Worm (Caenorhabditis elegans) whole organism, young adult: ENCODE measurements around the gene cutl-27.

Experiments used
- B0019.2 ChIP-seq: fragments of 200-800 bp; sonication (Bioruptor generic); conservative IDR thresholded peaks from 2 replicates; pipeline ENCODE4 v1.3.6; 2022; ENCODE audit warnings: missing genetic modification reagents, missing genetic modification characterization, missing compliant biosample characterization
- B0336.3 ChIP-seq: fragments of 200-800 bp; sonication (Bioruptor generic); IDR thresholded peaks from 2 replicates; pipeline ENCODE4 v1.3.6; 2022; ENCODE audit warnings: missing genetic modification characterization, missing compliant biosample characterization
- C06A6.2 ChIP-seq: fragments of 200-800 bp; sonication (Bioruptor generic); conservative IDR thresholded peaks from 2 replicates; pipeline ENCODE4 v1.3.6; 2022; ENCODE audit warnings: missing genetic modification characterization, missing compliant biosample characterization
- F10E7.11 ChIP-seq: sonication (generic microtip); optimal IDR thresholded peaks from 2 replicates; lab custom pipeline; 2017; ENCODE audit warnings: mild to moderate bottlenecking, missing genetic modification characterization, moderate library complexity, missing compliant biosample characterization
- F22D6.2 ChIP-seq: sonication (generic microtip); optimal IDR thresholded peaks from 2 replicates; lab custom pipeline; 2016; ENCODE audit warnings: mild to moderate bottlenecking, missing genetic modification characterization, missing compliant biosample characterization
- F23B12.7 ChIP-seq: sonication (generic microtip); optimal IDR thresholded peaks from 2 replicates; lab custom pipeline; 2017; ENCODE audit warnings: missing genetic modification characterization, mild to moderate bottlenecking, missing compliant biosample characterization, antibody characterized with exemption, moderate library complexity; ENCODE audit not compliant: insufficient read depth
- F37B4.10 ChIP-seq: fragments of 200-800 bp; sonication (Bioruptor generic); IDR thresholded peaks from 2 replicates; pipeline ENCODE4 v1.3.6; 2022; ENCODE audit warnings: missing genetic modification characterization, missing compliant biosample characterization
- F39B2.1 ChIP-seq: fragments of 200-800 bp; sonication (Bioruptor generic); IDR thresholded peaks from 2 replicates; pipeline ENCODE4 v1.3.6; 2022; ENCODE audit warnings: missing genetic modification reagents, missing genetic modification characterization, missing compliant biosample characterization
- F52B5.7 ChIP-seq: sonication (generic microtip); optimal IDR thresholded peaks from 2 replicates; lab custom pipeline; 2016; ENCODE audit warnings: mild to moderate bottlenecking, missing genetic modification characterization, missing compliant biosample characterization
- F55B11.4 ChIP-seq: sonication (generic microtip); optimal IDR thresholded peaks from 2 replicates; lab custom pipeline; 2016; ENCODE audit warnings: missing compliant biosample characterization, missing genetic modification characterization, borderline replicate concordance; ENCODE audit not compliant: insufficient read depth
- F57A8.1 ChIP-seq: fragments of 200-800 bp; sonication (Bioruptor generic); optimal IDR thresholded peaks from 2 replicates; lab custom pipeline; 2018; ENCODE audit warnings: mild to moderate bottlenecking, missing genetic modification characterization, moderate library complexity, missing compliant biosample characterization
- K12H6.12 ChIP-seq: fragments of 200-800 bp; sonication (Bioruptor generic); optimal IDR thresholded peaks from 2 replicates; lab custom pipeline; 2018; ENCODE audit warnings: mild to moderate bottlenecking, missing genetic modification characterization, missing compliant biosample characterization
- T07F8.4 ChIP-seq: sonication (generic microtip); optimal IDR thresholded peaks from 2 replicates; lab custom pipeline; 2016; ENCODE audit warnings: mild to moderate bottlenecking, missing genetic modification characterization, moderate library complexity, missing compliant biosample characterization
- ama-1 ChIP-seq, 3 experiments: fragments of 150-350 bp in 1 of 3; sonication (generic microtip) in 2 of 3; optimal IDR thresholded peaks; 2 replicates each; lab custom pipeline; 2014 to 2018; ENCODE audit warnings: missing biosample characterization in 2 of 3, missing genetic modification characterization in 2 of 3, missing genetic modification reagents in 2 of 3
- aptf-3 ChIP-seq: fragments of 200-800 bp; sonication (Bioruptor generic); IDR thresholded peaks from 2 replicates; pipeline ENCODE4 v1.3.6; 2022; ENCODE audit warnings: missing genetic modification characterization, missing compliant biosample characterization
- atf-7 ChIP-seq: sonication (generic microtip); optimal IDR thresholded peaks from 2 replicates; lab custom pipeline; 2017; ENCODE audit warnings: mild to moderate bottlenecking, missing genetic modification characterization, missing compliant biosample characterization
- athp-1 ChIP-seq: sonication (generic microtip); optimal IDR thresholded peaks from 2 replicates; lab custom pipeline; 2017; ENCODE audit warnings: mild to moderate bottlenecking, missing genetic modification characterization, missing compliant biosample characterization
- bed-2 ChIP-seq: fragments of 200-800 bp; sonication (Bioruptor generic); IDR thresholded peaks from 2 replicates; pipeline ENCODE4 v1.3.6; 2022; ENCODE audit warnings: missing genetic modification reagents, missing genetic modification characterization, missing compliant biosample characterization
- cebp-2 ChIP-seq: fragments of 200-800 bp; sonication (Bioruptor generic); IDR thresholded peaks from 2 replicates; pipeline ENCODE4 v1.3.6; 2022; ENCODE audit warnings: missing genetic modification characterization, missing compliant biosample characterization
- ceh-100 ChIP-seq: fragments of 200-800 bp; sonication (Bioruptor generic); IDR thresholded peaks from 2 replicates; pipeline ENCODE4 v1.3.6; 2022; ENCODE audit warnings: missing genetic modification reagents, missing genetic modification characterization, missing compliant biosample characterization
- ceh-27 ChIP-seq: fragments of 200-800 bp; sonication (Bioruptor generic); optimal IDR thresholded peaks from 2 replicates; lab custom pipeline; 2018; ENCODE audit warnings: mild to moderate bottlenecking, missing genetic modification characterization, moderate library complexity, missing compliant biosample characterization
- chd-7 ChIP-seq: sonication (generic microtip); optimal IDR thresholded peaks from 2 replicates; lab custom pipeline; 2016; ENCODE audit warnings: mild to moderate bottlenecking, missing genetic modification characterization, moderate library complexity, missing compliant biosample characterization
- dox-1 ChIP-seq: fragments of 200-800 bp; sonication (Bioruptor generic); IDR thresholded peaks from 2 replicates; pipeline ENCODE4 v1.3.6; 2022; ENCODE audit warnings: missing genetic modification reagents, missing genetic modification characterization, missing compliant biosample characterization
- dpl-1 ChIP-seq: fragments of 150-350 bp; optimal IDR thresholded peaks from 2 replicates; lab custom pipeline; 2014; ENCODE audit warnings: missing biosample characterization, missing genetic modification reagents, missing genetic modification characterization
- egrh-3 ChIP-seq: fragments of 200-800 bp; sonication (Bioruptor generic); IDR thresholded peaks from 2 replicates; pipeline ENCODE4 v1.3.6; 2022; ENCODE audit warnings: missing genetic modification reagents, missing genetic modification characterization, missing compliant biosample characterization
- ekl-4 ChIP-seq: fragments of 200-800 bp; sonication (Bioruptor generic); IDR thresholded peaks from 2 replicates; pipeline ENCODE4 v1.3.6; 2022; ENCODE audit warnings: missing genetic modification reagents, missing genetic modification characterization, missing compliant biosample characterization
- hlh-26 ChIP-seq: fragments of 200-800 bp; sonication (Bioruptor generic); conservative IDR thresholded peaks from 2 replicates; pipeline ENCODE4 v1.3.6; 2022; ENCODE audit warnings: missing genetic modification reagents, missing genetic modification characterization, missing compliant biosample characterization
- hsf-1 ChIP-seq: fragments of 200-800 bp; sonication (Bioruptor generic); IDR thresholded peaks from 2 replicates; pipeline ENCODE4 v1.3.6; 2022; ENCODE audit warnings: missing genetic modification reagents, missing genetic modification characterization, missing compliant biosample characterization
- let-607 ChIP-seq, 2 experiments: fragments of 200-800 bp in 1 of 2; sonication (Bioruptor generic) in 1 of 2; sonication (generic microtip) in 1 of 2; optimal IDR thresholded peaks; 2 replicates each; lab custom pipeline; 2016 to 2018; ENCODE audit warnings: mild to moderate bottlenecking in 2 of 2, missing compliant biosample characterization in 2 of 2, missing genetic modification characterization in 2 of 2, moderate library complexity in 2 of 2, missing genotype in 1 of 2
- lin-35 ChIP-seq, 3 experiments: fragments of 150-350 bp in 2 of 3; sonication (generic microtip) in 1 of 3; optimal IDR thresholded peaks; 2 replicates each; lab custom pipeline; 2014 to 2018; ENCODE audit warnings: missing biosample characterization in 3 of 3, missing genetic modification characterization in 3 of 3, missing genetic modification reagents in 3 of 3
- lir-1 ChIP-seq: fragments of 200-800 bp; sonication (Bioruptor generic); conservative IDR thresholded peaks from 2 replicates; pipeline ENCODE4 v1.3.6; 2022; ENCODE audit warnings: missing genetic modification reagents, missing genetic modification characterization, missing compliant biosample characterization
- lsy-27 ChIP-seq: sonication (generic microtip); optimal IDR thresholded peaks from 2 replicates; lab custom pipeline; 2017; ENCODE audit warnings: missing genetic modification characterization, mild to moderate bottlenecking, missing compliant biosample characterization, antibody characterized with exemption, missing genotype, borderline replicate concordance; ENCODE audit not compliant: insufficient read depth
- madf-10 ChIP-seq: sonication (generic microtip); optimal IDR thresholded peaks from 2 replicates; lab custom pipeline; 2016; ENCODE audit warnings: mild to moderate bottlenecking, missing genetic modification characterization, missing compliant biosample characterization
- madf-3 ChIP-seq: fragments of 200-800 bp; sonication (Bioruptor generic); IDR thresholded peaks from 2 replicates; pipeline ENCODE4 v1.3.6; 2022; ENCODE audit warnings: missing genetic modification reagents, missing genetic modification characterization, missing compliant biosample characterization
- mel-28 ChIP-seq: sonication (generic microtip); optimal IDR thresholded peaks from 2 replicates; lab custom pipeline; 2016; ENCODE audit warnings: borderline replicate concordance, mild to moderate bottlenecking, missing genetic modification characterization, missing compliant biosample characterization
- nfya-1 ChIP-seq: sonication (generic microtip); optimal IDR thresholded peaks from 2 replicates; lab custom pipeline; 2017; ENCODE audit warnings: antibody characterized with exemption, missing compliant biosample characterization, missing genetic modification characterization, borderline replicate concordance; ENCODE audit not compliant: insufficient read depth
- nhr-179 ChIP-seq: sonication (generic microtip); optimal IDR thresholded peaks from 2 replicates; lab custom pipeline; 2016; ENCODE audit warnings: mild to moderate bottlenecking, missing genetic modification characterization, missing compliant biosample characterization
- nhr-80 ChIP-seq: sonication (generic microtip); optimal IDR thresholded peaks from 2 replicates; lab custom pipeline; 2016; ENCODE audit warnings: missing genetic modification characterization, missing compliant biosample characterization
- nhr-90 ChIP-seq: sonication (generic microtip); optimal IDR thresholded peaks from 2 replicates; lab custom pipeline; 2016; ENCODE audit warnings: missing genotype, mild to moderate bottlenecking, missing genetic modification characterization, missing compliant biosample characterization
- pbrm-1 ChIP-seq: fragments of 200-800 bp; sonication (Bioruptor generic); IDR thresholded peaks from 2 replicates; pipeline ENCODE4 v1.3.6; 2022; ENCODE audit warnings: missing genetic modification reagents, missing genetic modification characterization, missing compliant biosample characterization
- repo-1 ChIP-seq: sonication (generic microtip); optimal IDR thresholded peaks from 2 replicates; lab custom pipeline; 2017; ENCODE audit warnings: mild to moderate bottlenecking, missing genetic modification characterization, missing compliant biosample characterization
- snpc-1.3 ChIP-seq: sonication (generic microtip); optimal IDR thresholded peaks from 2 replicates; lab custom pipeline; 2017; ENCODE audit warnings: missing genetic modification characterization, mild to moderate bottlenecking, missing compliant biosample characterization, antibody characterized with exemption, moderate library complexity, missing genotype, missing genetic modification reagents; ENCODE audit not compliant: insufficient read depth
- tlf-1 ChIP-seq: fragments of 200-800 bp; sonication (Bioruptor generic); optimal IDR thresholded peaks from 2 replicates; lab custom pipeline; 2018; ENCODE audit warnings: mild to moderate bottlenecking, missing genetic modification characterization, missing compliant biosample characterization
- ztf-18 ChIP-seq: sonication (generic microtip); optimal IDR thresholded peaks from 2 replicates; lab custom pipeline; 2016; ENCODE audit warnings: missing genotype, mild to moderate bottlenecking, missing genetic modification characterization, missing compliant biosample characterization
- ztf-25 ChIP-seq: fragments of 200-800 bp; sonication (Bioruptor generic); IDR thresholded peaks from 2 replicates; pipeline ENCODE4 v1.3.6; 2022; ENCODE audit warnings: missing genetic modification reagents, missing genetic modification characterization, missing compliant biosample characterization
- ztf-6 ChIP-seq: fragments of 200-800 bp; sonication (Bioruptor generic); IDR thresholded peaks from 2 replicates; pipeline ENCODE4 v1.3.6; 2022; ENCODE audit warnings: missing genetic modification reagents, missing genetic modification characterization, missing compliant biosample characterization

The cutl-27 gene

DNA sequence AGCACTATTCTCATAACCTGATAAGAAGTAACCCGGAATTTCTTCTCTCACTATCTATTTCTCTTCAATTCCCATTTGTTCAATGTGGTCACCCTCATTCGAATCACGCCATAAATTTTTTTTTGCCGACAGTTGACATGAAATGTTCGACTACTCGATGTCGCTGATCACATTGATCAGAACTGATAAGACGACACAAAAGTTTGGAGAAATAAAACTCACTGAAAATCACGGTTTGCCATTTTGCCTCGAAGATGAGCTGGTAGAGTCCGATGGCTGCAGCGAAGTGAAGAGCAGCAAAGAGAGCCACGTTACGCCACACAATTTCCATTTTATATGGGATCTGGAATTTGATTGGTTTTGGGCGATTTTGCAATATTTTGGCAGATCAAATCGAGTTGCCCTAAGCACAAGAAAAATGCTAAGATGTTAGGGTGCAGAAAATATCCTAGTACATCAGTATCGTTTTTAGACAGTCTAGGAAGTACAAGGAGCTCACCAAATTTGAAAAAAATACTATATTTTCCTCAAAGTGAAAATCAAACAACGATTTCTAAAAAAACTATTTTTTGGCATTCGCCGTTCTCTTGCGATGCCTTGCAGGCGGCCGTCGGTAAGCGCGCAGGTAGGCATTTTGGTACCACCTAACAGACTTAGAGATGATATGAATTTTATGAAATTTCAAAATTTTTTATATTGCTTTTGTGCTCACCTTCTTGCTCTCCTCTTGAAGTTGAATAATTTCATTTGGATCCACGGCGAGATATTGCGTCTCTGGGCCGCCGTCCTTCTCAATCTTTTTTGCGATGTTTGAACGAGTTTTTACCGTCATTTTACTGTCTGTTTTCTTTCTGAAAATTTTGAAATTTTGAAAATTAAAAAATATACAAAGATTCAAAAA lies 36.7 kb downstream of the cutl-27 start, which contains the start of gene fat-6 (continued):
- TF ChIP-seq ztf-25 (GFP tag; lab: Robert Waterston, UW) (no peak), mel-28 (tag; lab: Kevin White, UChicago) (no peak), lin-35 (GFP tag; optimal IDR thresholded peaks at IDR 0.05; lab: Kevin White, UChicago) (no peak), T07F8.4 (no peak), repo-1 (tag; lab: Kevin White, UChicago) (peak; percentile 75), hlh-26 (GFP tag; lab: Robert Waterston, UW) (no peak), cebp-2 (no peak), F52B5.7 (no peak), C06A6.2 (GFP tag; lab: Robert Waterston, UW) (no peak), dpl-1 (GFP tag; lab: Kevin White, UChicago) (no peak), F10E7.11 (no peak), B0019.2 (GFP tag; lab: Robert Waterston, UW) (no peak), ceh-27 (GFP tag; lab: Kevin White, UChicago) (no peak), nhr-179 (no peak), ekl-4 (GFP tag; lab: Robert Waterston, UW) (0 out of 2 replicates have a peak, but pooled peaks have one; percentile 30), atf-7 (tag; lab: Kevin White, UChicago) (peak; percentile 8), lir-1 (GFP tag; lab: Robert Waterston, UW) (no peak), bed-2 (GFP tag; lab: Robert Waterston, UW) (no peak), madf-3 (0 out of 2 replicates have a peak, but pooled peaks have one; percentile 65), F57A8.1 (GFP tag; lab: Kevin White, UChicago) (no peak), lsy-27 (tag; lab: Kevin White, UChicago) (no peak), F23B12.7 (tag; lab: Kevin White, UChicago) (no peak), nfya-1 (tag; lab: Kevin White, UChicago) (no peak), F37B4.10 (no peak), let-607 (tag; optimal IDR thresholded peaks at IDR 0.05; lab: Kevin White, UChicago) (no peak), K12H6.12 (tag; lab: Kevin White, UChicago) (no peak), madf-10 (tag; lab: Kevin White, UChicago) (no peak), ztf-18 (tag; lab: Kevin White, UChicago) (no peak), ceh-100 (GFP tag; lab: Robert Waterston, UW) (no peak), F22D6.2 (tag; lab: Kevin White, UChicago) (no peak), pbrm-1 (GFP tag; lab: Robert Waterston, UW) (peak; percentile 44; the same call in 1 of the 2 replicates), aptf-3 (no peak), snpc-1.3 (tag; lab: Kevin White, UChicago) (no peak), tlf-1 (GFP tag; lab: Kevin White, UChicago) (no peak), egrh-3 (GFP tag; lab: Robert Waterston, UW) (no peak), nhr-90 (tag; lab: Kevin White, UChicago) (no peak), ztf-6 (GFP tag; lab: Robert Waterston, UW) (no peak), F55B11.4 (tag; lab: Kevin White, UChicago) (no peak), dox-1 (GFP tag; lab: Robert Waterston, UW) (0 out of 2 replicates have a peak, but pooled peaks have one; percentile 14), hsf-1 (GFP tag; lab: Robert Waterston, UW) (no peak), athp-1 (tag; lab: Kevin White, UChicago) (no peak), chd-7 (no peak), ama-1 (optimal IDR thresholded peaks at IDR 0.05; lab: Kevin White, UChicago) (no peak), ama-1 (GFP tag; optimal IDR thresholded peaks at IDR 0.05; lab: Kevin White, UChicago) (no peak), F39B2.1 (no peak), nhr-80 (peak; percentile 43), B0336.3 (GFP tag; lab: Robert Waterston, UW) (peak; percentile 33; the same call in 1 of the 2 replicates)
